Fruit fly (Drosophila melanogaster) whole organism, embryonic: ENCODE measurements around the gene NT1.

ENCODE experiments used
- C15 ChIP-seq: fragments of 200-800 bp; sonication (Bioruptor generic); IDR thresholded peaks from 3 replicates; pipeline ENCODE4 v1.3.6; 2022; ENCODE audit warnings: missing biosample characterization, missing genetic modification characterization
- CG10321 ChIP-seq: fragments of 200-800 bp; sonication (Bioruptor generic); IDR thresholded peaks from 2 replicates; pipeline ENCODE4 v1.3.6; 2022; ENCODE audit warnings: missing biosample characterization, missing genetic modification characterization
- CG10654 ChIP-seq: fragments of 200-800 bp; sonication (Bioruptor generic); optimal IDR thresholded peaks from 2 replicates; lab custom pipeline; 2016; ENCODE audit warnings: missing biosample characterization, missing genetic modification characterization
- CG11723 ChIP-seq: fragments of 200-800 bp; sonication (Bioruptor generic); optimal IDR thresholded peaks from 2 replicates; lab custom pipeline; 2017; ENCODE audit warnings: missing biosample characterization, mild to moderate bottlenecking, missing genetic modification characterization
- CG12236 ChIP-seq: fragments of 200-800 bp; sonication (Bioruptor generic); optimal IDR thresholded peaks from 2 replicates; lab custom pipeline; 2016; ENCODE audit warnings: missing biosample characterization, missing genetic modification characterization
- CG12744 ChIP-seq: fragments of 200-800 bp; sonication (Bioruptor generic); optimal IDR thresholded peaks from 2 replicates; lab custom pipeline; 2016; ENCODE audit warnings: missing biosample characterization, missing genetic modification characterization
- CG13123 ChIP-seq: fragments of 200-800 bp; sonication (Bioruptor generic); optimal IDR thresholded peaks from 2 replicates; lab custom pipeline; 2016; ENCODE audit warnings: missing biosample characterization, missing genetic modification characterization
- CG13296 ChIP-seq: fragments of 200-800 bp; sonication (Bioruptor generic); optimal IDR thresholded peaks from 3 replicates; lab custom pipeline; 2018; ENCODE audit warnings: missing biosample characterization, mild to moderate bottlenecking, missing genetic modification characterization
- CG13894 ChIP-seq: fragments of 200-800 bp; sonication (Bioruptor generic); optimal IDR thresholded peaks from 3 replicates; lab custom pipeline; 2018; ENCODE audit warnings: missing biosample characterization, mild to moderate bottlenecking, missing genetic modification characterization, moderate library complexity
- CG14710 ChIP-seq: fragments of 200-800 bp; sonication (Bioruptor generic); optimal IDR thresholded peaks from 3 replicates; lab custom pipeline; 2019; ENCODE audit warnings: missing biosample characterization, mild to moderate bottlenecking, missing genetic modification characterization, moderate library complexity
- CG15073 ChIP-seq: fragments of 200-800 bp; sonication (Bioruptor generic); optimal IDR thresholded peaks from 2 replicates; lab custom pipeline; 2016; ENCODE audit warnings: missing biosample characterization, missing genetic modification characterization
- CG1529 ChIP-seq: fragments of 200-800 bp; sonication (Bioruptor generic); optimal IDR thresholded peaks from 3 replicates; lab custom pipeline; 2018; ENCODE audit warnings: missing biosample characterization, missing genetic modification characterization
- CG17385 ChIP-seq: fragments of 200-800 bp; sonication (Bioruptor generic); optimal IDR thresholded peaks from 3 replicates; lab custom pipeline; 2018; ENCODE audit warnings: missing biosample characterization, mild to moderate bottlenecking, missing genetic modification characterization
- CG2129 ChIP-seq: fragments of 200-800 bp; sonication (Bioruptor generic); IDR thresholded peaks from 2 replicates; pipeline ENCODE4 v1.3.6; 2022; ENCODE audit warnings: missing biosample characterization, missing genetic modification characterization; ENCODE audit not compliant: partially characterized antibody
- CG2199 ChIP-seq: fragments of 200-800 bp; sonication (Bioruptor generic); IDR thresholded peaks from 3 replicates; pipeline ENCODE4 v1.3.6; 2022; ENCODE audit warnings: missing biosample characterization, missing genetic modification characterization
- CG31388 ChIP-seq: fragments of 200-800 bp; sonication (Bioruptor generic); optimal IDR thresholded peaks from 2 replicates; lab custom pipeline; 2016; ENCODE audit warnings: missing biosample characterization, missing genetic modification characterization
- CG4707 ChIP-seq: fragments of 200-800 bp; sonication (Bioruptor generic); optimal IDR thresholded peaks from 2 replicates; lab custom pipeline; 2018; ENCODE audit warnings: missing biosample characterization, mild to moderate bottlenecking, missing genetic modification characterization, moderate library complexity
- CG7357 ChIP-seq: fragments of 200-800 bp; sonication (Bioruptor generic); IDR thresholded peaks from 3 replicates; pipeline ENCODE4 v1.3.6; 2022; ENCODE audit warnings: missing biosample characterization, missing genetic modification characterization
- CG7372 ChIP-seq: fragments of 200-800 bp; sonication (Bioruptor generic); IDR thresholded peaks from 2 replicates; pipeline ENCODE4 v1.3.6; 2022; ENCODE audit warnings: missing biosample characterization, missing genetic modification characterization
- CG7745 ChIP-seq: fragments of 200-800 bp; sonication (Bioruptor generic); optimal IDR thresholded peaks from 2 replicates; lab custom pipeline; 2018; ENCODE audit warnings: missing biosample characterization, mild to moderate bottlenecking, missing genetic modification characterization, moderate library complexity
- CG8089 ChIP-seq: fragments of 200-800 bp; sonication (Bioruptor generic); optimal IDR thresholded peaks from 3 replicates; lab custom pipeline; 2016; ENCODE audit warnings: missing biosample characterization, missing genetic modification characterization
- CG8359 ChIP-seq: fragments of 200-800 bp; sonication (Bioruptor generic); optimal IDR thresholded peaks from 2 replicates; lab custom pipeline; 2017; ENCODE audit warnings: missing biosample characterization, mild to moderate bottlenecking, missing genetic modification characterization, borderline replicate concordance
- CG8944 ChIP-seq: fragments of 200-800 bp; sonication (Bioruptor generic); optimal IDR thresholded peaks from 3 replicates; lab custom pipeline; 2016; ENCODE audit warnings: missing biosample characterization, missing genetic modification characterization
- CG9215 ChIP-seq: fragments of 200-800 bp; sonication (Bioruptor generic); IDR thresholded peaks from 2 replicates; pipeline ENCODE4 v1.3.6; 2022; ENCODE audit warnings: missing biosample characterization, missing genetic modification characterization
- CTCF ChIP-seq: fragments of 200-800 bp; sonication (Bioruptor generic); optimal IDR thresholded peaks from 2 replicates; lab custom pipeline; 2017; ENCODE audit warnings: missing biosample characterization, mild to moderate bottlenecking, missing genetic modification characterization, moderate library complexity
- Doc2 ChIP-seq: fragments of 200-800 bp; sonication (Bioruptor generic); IDR thresholded peaks from 2 replicates; pipeline ENCODE4 v1.3.6; 2022; ENCODE audit warnings: missing biosample characterization, missing genetic modification characterization
- Ets65A ChIP-seq: fragments of 200-800 bp; sonication (Bioruptor generic); peaks from one replicate; lab custom pipeline; 2016; ENCODE audit warnings: missing biosample characterization, missing genetic modification characterization
- Hr51 ChIP-seq, 2 experiments: fragments of 200-800 bp; sonication (Bioruptor generic); optimal IDR thresholded peaks; 2 replicates in 1 of 2; 3 replicates in 1 of 2; lab custom pipeline; 2016 to 2018; ENCODE audit warnings: missing biosample characterization in 2 of 2, missing genetic modification characterization in 2 of 2, mild to moderate bottlenecking in 1 of 2, moderate library complexity in 1 of 2
- Meics ChIP-seq: fragments of 200-800 bp; sonication (Bioruptor generic); optimal IDR thresholded peaks from 2 replicates; lab custom pipeline; 2017; ENCODE audit warnings: missing biosample characterization, mild to moderate bottlenecking, missing genetic modification characterization
- NFAT ChIP-seq: fragments of 200-800 bp; sonication (Bioruptor generic); IDR thresholded peaks from 2 replicates; pipeline ENCODE4 v1.3.6; 2022; ENCODE audit warnings: missing biosample characterization, missing genetic modification characterization
- Oli ChIP-seq: fragments of 200-800 bp; sonication (Bioruptor generic); optimal IDR thresholded peaks from 2 replicates; lab custom pipeline; 2018; ENCODE audit warnings: missing biosample characterization, mild to moderate bottlenecking, missing genetic modification characterization, moderate library complexity
- Taf1 ChIP-seq: fragments of 200-800 bp; sonication (Bioruptor generic); IDR thresholded peaks from 2 replicates; pipeline ENCODE4 v1.3.6; 2022; ENCODE audit warnings: missing biosample characterization, missing genetic modification characterization
- Usf ChIP-seq: fragments of 200-800 bp; sonication (Bioruptor generic); optimal IDR thresholded peaks from 2 replicates; lab custom pipeline; 2017; ENCODE audit warnings: missing genotype, missing biosample characterization, missing genetic modification characterization
- bab2 ChIP-seq: fragments of 200-800 bp; sonication (Bioruptor generic); optimal IDR thresholded peaks from 2 replicates; lab custom pipeline; 2016; ENCODE audit warnings: missing biosample characterization, missing genetic modification characterization
- bcd ChIP-seq: fragments of 200-800 bp; sonication (Bioruptor generic); optimal IDR thresholded peaks from 2 replicates; lab custom pipeline; 2017; ENCODE audit warnings: missing biosample characterization, mild to moderate bottlenecking, missing genetic modification characterization
- cad ChIP-seq: fragments of >200 bp; optimal IDR thresholded peaks from 2 replicates; lab custom pipeline; 2017; ENCODE audit warnings: missing biosample characterization, missing genetic modification characterization
- cato ChIP-seq: fragments of 200-800 bp; sonication (Bioruptor generic); optimal IDR thresholded peaks from 2 replicates; lab custom pipeline; 2016; ENCODE audit warnings: missing biosample characterization, missing genetic modification characterization, borderline replicate concordance
- caup ChIP-seq: fragments of 200-800 bp; sonication (Bioruptor generic); optimal IDR thresholded peaks from 3 replicates; lab custom pipeline; 2017; ENCODE audit warnings: missing biosample characterization, mild to moderate bottlenecking, missing genetic modification characterization, moderate library complexity; ENCODE audit not compliant: severe bottlenecking
- chif ChIP-seq, 2 experiments: fragments of 200-800 bp; sonication (Bioruptor generic); optimal IDR thresholded peaks; 3 replicates each; lab custom pipeline; 2016; ENCODE audit warnings: missing biosample characterization in 2 of 2, missing genetic modification characterization in 2 of 2
- dpn ChIP-seq, 2 experiments: fragments of 200-800 bp; sonication (Bioruptor generic); optimal IDR thresholded peaks; 3 replicates each; lab custom pipeline; 2016; ENCODE audit warnings: missing biosample characterization in 2 of 2, missing genetic modification characterization in 2 of 2
- exex ChIP-seq: fragments of 200-800 bp; sonication (Bioruptor generic); optimal IDR thresholded peaks from 4 replicates; lab custom pipeline; 2018; ENCODE audit warnings: missing biosample characterization, mild to moderate bottlenecking, missing genetic modification characterization, moderate library complexity
- gem ChIP-seq: fragments of 200-800 bp; sonication (Bioruptor generic); optimal IDR thresholded peaks from 2 replicates; lab custom pipeline; 2019; ENCODE audit warnings: missing biosample characterization, mild to moderate bottlenecking, missing genetic modification characterization, moderate library complexity
- kah ChIP-seq: fragments of 200-800 bp; sonication (Bioruptor generic); optimal IDR thresholded peaks from 2 replicates; lab custom pipeline; 2018; ENCODE audit warnings: missing biosample characterization, mild to moderate bottlenecking, missing genetic modification characterization
- klu ChIP-seq: fragments of 200-800 bp; sonication (Bioruptor generic); IDR thresholded peaks from 2 replicates; pipeline ENCODE4 v1.3.6; 2022; ENCODE audit warnings: missing biosample characterization, missing genetic modification characterization
- lola ChIP-seq, 3 experiments: fragments of >200 bp in 2 of 3; fragments of 200-800 bp in 1 of 3; sonication (Bioruptor generic) in 1 of 3; optimal IDR thresholded peaks; 2 replicates each; lab custom pipeline; 2017 to 2019; ENCODE audit warnings: missing biosample characterization in 3 of 3, missing genetic modification characterization in 3 of 3, mild to moderate bottlenecking in 1 of 3, moderate library complexity in 1 of 3
- p53 ChIP-seq: fragments of 200-800 bp; sonication (Bioruptor generic); optimal IDR thresholded peaks from 2 replicates; lab custom pipeline; 2016; ENCODE audit warnings: missing biosample characterization, missing genetic modification characterization
- pan ChIP-seq, 4 experiments: fragments of >200 bp in 3 of 4; fragments of 200-800 bp in 1 of 4; sonication (Bioruptor generic) in 1 of 4; optimal IDR thresholded peaks in 3 of 4; IDR thresholded peaks in 1 of 4; 2 replicates each; pipeline versions ENCODE4 v1.3.6 to Lab custom; 2017 to 2022; ENCODE audit warnings: missing biosample characterization in 2 of 4, missing genetic modification characterization in 2 of 4, mixed read lengths in 1 of 4
- toy ChIP-seq: fragments of 200-800 bp; sonication (Bioruptor generic); IDR thresholded peaks from 2 replicates; pipeline ENCODE4 v1.3.6; 2022; ENCODE audit warnings: missing biosample characterization, missing genetic modification characterization
- zfh2 ChIP-seq: fragments of 200-800 bp; sonication (Bioruptor generic); optimal IDR thresholded peaks from 2 replicates; lab custom pipeline; 2016; ENCODE audit warnings: missing biosample characterization, missing genetic modification characterization

The NT1 gene

DNA sequence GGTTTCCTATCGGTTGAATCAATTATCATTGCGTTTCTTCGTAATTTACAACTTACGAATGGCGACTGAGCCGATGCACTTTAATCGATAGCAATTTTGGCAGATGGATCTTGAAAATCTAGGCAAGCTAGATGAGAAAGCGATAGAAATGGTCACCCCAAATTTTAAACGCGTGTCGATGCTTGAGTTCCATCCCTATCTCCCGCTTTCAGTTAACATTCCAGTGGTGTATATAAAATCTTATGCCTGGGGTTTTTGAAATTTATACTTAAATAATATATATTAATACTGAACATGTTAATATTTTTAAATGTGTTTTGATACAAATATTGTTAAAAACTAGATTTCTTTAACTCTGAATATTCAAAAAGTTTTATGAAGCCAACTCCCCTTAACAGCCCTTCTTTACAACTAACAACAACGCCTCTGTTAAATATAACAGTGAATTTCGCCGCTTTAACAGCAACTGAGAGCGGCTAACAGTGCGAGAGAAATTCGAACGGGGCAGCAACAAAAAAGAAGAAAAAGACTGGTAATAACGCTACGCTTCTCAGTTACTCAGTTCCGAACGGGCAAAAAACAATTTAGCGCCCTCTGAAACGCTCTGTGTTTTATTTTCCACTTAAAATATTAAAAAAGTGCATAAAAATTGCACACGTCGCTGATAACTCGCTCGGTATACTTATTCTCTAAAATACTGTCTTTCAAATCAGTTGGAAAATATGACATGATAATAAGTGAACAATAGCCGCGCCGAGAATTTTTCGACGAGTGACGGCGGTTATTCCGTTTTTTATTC, 33.5 kb upstream of the NT1 start, which contains the start of gene CG11357 (continued):
- peak; percentile 53 for TF ChIP-seq CG8944
- peak; percentile 99 for TF ChIP-seq CG7372 (GFP tag; lab: Robert Waterston, UW)
- peak; percentile 90 for TF ChIP-seq CG8359 (GFP tag; lab: Kevin White, UChicago)
- TF ChIP-seq zfh2 (GFP tag; lab: Kevin White, UChicago) = peak; percentile 83
- peak; percentile 96 for TF ChIP-seq CG1529 (GFP tag; lab: Kevin White, UChicago)
- peak; percentile 89 for TF ChIP-seq bab2 (GFP tag; lab: Kevin White, UChicago)
- peak; percentile 98 for TF ChIP-seq CG13894
- peak; percentile 97 for TF ChIP-seq CG14710 (tag; lab: Kevin White, UChicago)
- peak; percentile 90 for TF ChIP-seq CG31388 (GFP tag; lab: Kevin White, UChicago)
- TF ChIP-seq CG12744 (GFP tag; lab: Kevin White, UChicago) = peak; percentile 84
- TF ChIP-seq CG10321 = peak; percentile 86
- TF ChIP-seq CG8089 (GFP tag; lab: Kevin White, UChicago) = peak; percentile 59
- peak; percentile 96 for TF ChIP-seq CG11723 (GFP tag; lab: Kevin White, UChicago)
- TF ChIP-seq CG2199 = peak; percentile 97
- peak; percentile 99 for TF ChIP-seq CG13296
- TF ChIP-seq cato (GFP tag; lab: Kevin White, UChicago) = peak; percentile 92
- TF ChIP-seq gem (tag; lab: Kevin White, UChicago) = peak; percentile 100
- TF ChIP-seq bcd (GFP tag; lab: Kevin White, UChicago) = peak; percentile 98
- TF ChIP-seq CG13123 (GFP tag; lab: Kevin White, UChicago) = peak; percentile 94
- TF ChIP-seq Oli (tag; lab: Kevin White, UChicago) = peak; percentile 99
- TF ChIP-seq CG17385 (GFP tag; lab: Kevin White, UChicago) = peak; percentile 96
- peak; percentile 45 for TF ChIP-seq CG12236 (GFP tag; lab: Kevin White, UChicago)
- TF ChIP-seq Usf (GFP tag; lab: Kevin White, UChicago) = peak; percentile 95
- TF ChIP-seq Taf1 (GFP tag; lab: Robert Waterston, UW) = peak; percentile 97
- peak; percentile 87 for TF ChIP-seq CG7745 (tag; lab: Kevin White, UChicago)
- TF ChIP-seq CG7357 (GFP tag; lab: Robert Waterston, UW) = peak; percentile 95
- no peak for TF ChIP-seq cad
- TF ChIP-seq CG9215 (GFP tag; lab: Robert Waterston, UW) = peak; percentile 98
- TF ChIP-seq chif (GFP tag; optimal IDR thresholded peaks at IDR 0.05; lab: Kevin White, UChicago) = peak; percentile 72 to 82
- TF ChIP-seq dpn (GFP tag; optimal IDR thresholded peaks at IDR 0.05; lab: Kevin White, UChicago) = peak; percentile 86 to 99
- TF ChIP-seq Ets65A (GFP tag; lab: Kevin White, UChicago) = peak; percentile 96
- TF ChIP-seq p53 (GFP tag; lab: Kevin White, UChicago) = peak; percentile 56
- peak; percentile 93 for TF ChIP-seq Doc2
- peak; percentile 98 for TF ChIP-seq NFAT
- TF ChIP-seq kah = peak; percentile 95
- no peak for TF ChIP-seq CG2129 (GFP tag; lab: Robert Waterston, UW)
- peak; percentile 98 for TF ChIP-seq klu (GFP tag; lab: Robert Waterston, UW)
- peak in 1 of 3 experiments; percentile 98 for TF ChIP-seq lola (GFP tag; optimal IDR thresholded peaks at IDR 0.05; lab: Kevin White, UChicago)
- TF ChIP-seq toy (GFP tag; lab: Robert Waterston, UW) = peak; percentile 97
- TF ChIP-seq pan (optimal IDR thresholded peaks at IDR 0.05; lab: Kevin White, UChicago) = no peak
- peak in 1 of 2 experiments; percentile 99 for TF ChIP-seq pan (GFP tag; optimal IDR thresholded peaks at IDR 0.05 in 1 of 2, IDR thresholded peaks at IDR 0.05 in 1 of 2)
- peak; percentile 98 for TF ChIP-seq Meics
- TF ChIP-seq CG4707 (GFP tag; lab: Kevin White, UChicago) = peak; percentile 95
- peak; percentile 94 for TF ChIP-seq exex (tag; lab: Kevin White, UChicago)
- TF ChIP-seq CG15073 (GFP tag; lab: Kevin White, UChicago) = peak; percentile 81
- peak; percentile 90 to 99 for TF ChIP-seq Hr51 (GFP tag; optimal IDR thresholded peaks at IDR 0.05; lab: Kevin White, UChicago)
- TF ChIP-seq CG10654 = peak; percentile 92
- peak; percentile 98 for TF ChIP-seq caup (GFP tag; lab: Kevin White, UChicago)
- peak; percentile 97 for TF ChIP-seq C15 (GFP tag; lab: Robert Waterston, UW)
- TF ChIP-seq CTCF (GFP tag; lab: Kevin White, UChicago) = peak; percentile 56
